Worm (Caenorhabditis elegans) whole organism, L1 larva: ENCODE results near the gene nhr-286.

Experiments
- F16B12.6 ChIP-seq: fragments of 150-350 bp; optimal IDR thresholded peaks from 2 replicates; lab custom pipeline; 2014; ENCODE audit warnings: missing biosample characterization, missing genetic modification characterization
- aha-1 ChIP-seq: fragments of 150-350 bp; optimal IDR thresholded peaks from 2 replicates; lab custom pipeline; 2014; ENCODE audit warnings: missing biosample characterization, missing genetic modification characterization
- aly-2 ChIP-seq: fragments of 150-350 bp; optimal IDR thresholded peaks from 2 replicates; lab custom pipeline; 2014; ENCODE audit warnings: missing biosample characterization, missing genetic modification characterization
- blmp-1 ChIP-seq: fragments of 150-350 bp; optimal IDR thresholded peaks from 2 replicates; lab custom pipeline; 2014; ENCODE audit warnings: missing biosample characterization, missing genetic modification characterization
- ceh-82 ChIP-seq, 3 experiments: fragments of 150-350 bp in 1 of 3; sonication (generic microtip) in 2 of 3; optimal IDR thresholded peaks; 2 replicates each; lab custom pipeline; 2014 to 2017; ENCODE audit warnings: missing biosample characterization in 3 of 3, missing genetic modification characterization in 3 of 3
- ceh-88 ChIP-seq: fragments of 200-800 bp; sonication (Bioruptor generic); IDR thresholded peaks from 2 replicates; pipeline ENCODE4 v1.3.6; 2022; ENCODE audit warnings: missing genetic modification characterization, missing compliant biosample characterization
- ces-1 ChIP-seq: fragments of 150-350 bp; optimal IDR thresholded peaks from 2 replicates; lab custom pipeline; 2014; ENCODE audit warnings: missing biosample characterization, missing genetic modification reagents, missing genetic modification characterization
- dsc-1 ChIP-seq: sonication (generic microtip); optimal IDR thresholded peaks from 2 replicates; lab custom pipeline; 2016; ENCODE audit warnings: mild to moderate bottlenecking, missing genetic modification characterization, missing compliant biosample characterization
- efl-1 ChIP-seq, 4 experiments: fragments of 150-350 bp; optimal IDR thresholded peaks in 3 of 4; peaks in 1 of 4; 1 replicate in 1 of 4; 2 replicates in 3 of 4; lab custom pipeline; 2014; ENCODE audit warnings: missing biosample characterization in 2 of 4, missing genetic modification characterization in 2 of 4, missing genetic modification reagents in 2 of 4
- efl-3 ChIP-seq: fragments of 200-800 bp; sonication (Bioruptor generic); optimal IDR thresholded peaks from 2 replicates; lab custom pipeline; 2018; ENCODE audit warnings: mild to moderate bottlenecking, missing genetic modification characterization, missing compliant biosample characterization
- elt-2 ChIP-seq: sonication (generic microtip); optimal IDR thresholded peaks from 2 replicates; lab custom pipeline; 2016; ENCODE audit warnings: missing genetic modification characterization, mild to moderate bottlenecking, inconsistent platforms, missing compliant biosample characterization, missing genetic modification reagents
- fkh-10 ChIP-seq: sonication (generic microtip); optimal IDR thresholded peaks from 2 replicates; lab custom pipeline; 2017; ENCODE audit warnings: missing biosample characterization, missing genetic modification reagents, missing genetic modification characterization
- fkh-8 ChIP-seq: sonication (generic microtip); optimal IDR thresholded peaks from 2 replicates; lab custom pipeline; 2016; ENCODE audit warnings: mild to moderate bottlenecking, missing genetic modification characterization, missing compliant biosample characterization
- hlh-17 ChIP-seq: fragments of 200-800 bp; sonication (Bioruptor generic); optimal IDR thresholded peaks from 2 replicates; lab custom pipeline; 2018; ENCODE audit warnings: missing genetic modification characterization, mild to moderate bottlenecking, missing compliant biosample characterization, moderate library complexity, borderline replicate concordance
- hlh-4 ChIP-seq: sonication (generic microtip); optimal IDR thresholded peaks from 2 replicates; lab custom pipeline; 2016; ENCODE audit warnings: mild to moderate bottlenecking, missing genetic modification characterization, missing compliant biosample characterization
- irx-1 ChIP-seq: sonication (generic microtip); optimal IDR thresholded peaks from 2 replicates; lab custom pipeline; 2016; ENCODE audit warnings: missing genetic modification characterization, missing compliant biosample characterization
- lin-14 ChIP-seq: fragments of 200-800 bp; sonication (Bioruptor generic); optimal IDR thresholded peaks from 2 replicates; lab custom pipeline; 2018; ENCODE audit warnings: mild to moderate bottlenecking, missing genetic modification characterization, moderate library complexity, missing compliant biosample characterization
- mdl-1 ChIP-seq, 2 experiments: fragments of 150-350 bp; optimal IDR thresholded peaks; 2 replicates each; lab custom pipeline; 2014 to 2017; ENCODE audit warnings: missing biosample characterization in 2 of 2, missing genetic modification characterization in 2 of 2, inconsistent platforms in 1 of 2
- nhr-11 ChIP-seq: fragments of 150-350 bp; optimal IDR thresholded peaks from 2 replicates; lab custom pipeline; 2014; ENCODE audit warnings: missing biosample characterization, missing genetic modification characterization
- nhr-20 ChIP-seq: sonication (generic microtip); optimal IDR thresholded peaks from 2 replicates; lab custom pipeline; 2016; ENCODE audit warnings: mild to moderate bottlenecking, missing genetic modification characterization, missing compliant biosample characterization
- nhr-47 ChIP-seq: sonication (generic microtip); optimal IDR thresholded peaks from 2 replicates; lab custom pipeline; 2016; ENCODE audit warnings: mild to moderate bottlenecking, missing genetic modification characterization, moderate library complexity, missing compliant biosample characterization
- nhr-71 ChIP-seq: sonication (generic microtip); optimal IDR thresholded peaks from 2 replicates; lab custom pipeline; 2016; ENCODE audit warnings: mild to moderate bottlenecking, missing genetic modification characterization, moderate library complexity, missing compliant biosample characterization
- nhr-85 ChIP-seq: sonication (generic microtip); peaks from one replicate; lab custom pipeline; 2016; ENCODE audit warnings: missing genetic modification characterization, inconsistent platforms, missing compliant biosample characterization
- pax-3 ChIP-seq: fragments of 200-800 bp; sonication (Bioruptor generic); optimal IDR thresholded peaks from 2 replicates; lab custom pipeline; 2018; ENCODE audit warnings: mild to moderate bottlenecking, missing genetic modification characterization, moderate library complexity, missing compliant biosample characterization
- pqm-1 ChIP-seq: sonication (generic microtip); optimal IDR thresholded peaks from 3 replicates; lab custom pipeline; 2017; ENCODE audit warnings: missing biosample characterization, missing genetic modification characterization
- rnt-1 ChIP-seq: sonication (generic microtip); optimal IDR thresholded peaks from 2 replicates; lab custom pipeline; 2016; ENCODE audit warnings: mild to moderate bottlenecking, missing genetic modification characterization, moderate library complexity, missing compliant biosample characterization
- snpc-4 ChIP-seq: fragments of 150-350 bp; optimal IDR thresholded peaks from 2 replicates; lab custom pipeline; 2014; ENCODE audit warnings: missing biosample characterization, missing genetic modification characterization
- snu-23 ChIP-seq: sonication (generic microtip); optimal IDR thresholded peaks from 2 replicates; lab custom pipeline; 2016; ENCODE audit warnings: missing genetic modification characterization, missing compliant biosample characterization
- swsn-7 ChIP-seq: sonication (generic microtip); optimal IDR thresholded peaks from 2 replicates; lab custom pipeline; 2016; ENCODE audit warnings: missing genetic modification characterization, missing compliant biosample characterization
- tlp-1 ChIP-seq: fragments of 150-350 bp; optimal IDR thresholded peaks from 2 replicates; lab custom pipeline; 2014; ENCODE audit warnings: missing biosample characterization, missing genetic modification characterization
- unc-86 ChIP-seq: sonication (generic microtip); optimal IDR thresholded peaks from 2 replicates; lab custom pipeline; 2016; ENCODE audit warnings: missing genetic modification characterization, missing compliant biosample characterization

Gene nhr-286

DNA sequence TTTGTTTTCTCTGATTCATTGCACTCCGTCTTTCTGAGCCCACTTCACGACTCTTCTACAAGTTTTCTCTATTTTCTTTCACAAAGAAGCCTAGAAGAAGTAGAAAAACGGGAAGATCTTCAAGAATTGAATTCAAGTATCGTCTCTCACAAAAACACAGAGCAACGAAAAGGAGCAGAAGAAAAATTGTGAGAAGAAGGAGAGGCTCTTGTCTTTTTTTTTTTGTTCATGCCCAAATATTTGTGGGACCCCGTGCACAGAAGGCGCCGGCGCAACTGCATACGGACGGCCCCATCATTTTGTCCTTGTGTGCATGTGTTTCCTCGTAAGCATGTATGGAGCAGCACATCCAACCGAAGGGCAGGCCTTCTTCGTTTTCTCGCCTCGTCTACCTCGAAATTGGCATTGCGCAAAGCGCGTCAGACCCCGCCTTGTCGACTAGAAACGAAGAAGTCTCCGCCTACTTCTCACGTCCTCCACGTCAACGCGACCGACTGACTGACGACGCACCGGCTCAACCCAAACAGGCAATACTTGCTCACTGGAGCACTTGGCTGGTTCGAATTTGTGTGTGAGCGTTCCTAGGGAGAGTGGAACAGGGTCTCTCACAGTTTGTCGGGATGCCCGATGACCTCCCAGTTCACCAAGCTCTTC lies 15.2 kb upstream of the nhr-286 start:
- TF ChIP-seq fkh-10 (peak; percentile 60), unc-86 (no peak), pqm-1 (tag; lab: Kevin White, UChicago) (no peak), lin-14 (peak; percentile 44), fkh-8 (no peak), rnt-1 (tag; lab: Kevin White, UChicago) (no peak)

DNA sequence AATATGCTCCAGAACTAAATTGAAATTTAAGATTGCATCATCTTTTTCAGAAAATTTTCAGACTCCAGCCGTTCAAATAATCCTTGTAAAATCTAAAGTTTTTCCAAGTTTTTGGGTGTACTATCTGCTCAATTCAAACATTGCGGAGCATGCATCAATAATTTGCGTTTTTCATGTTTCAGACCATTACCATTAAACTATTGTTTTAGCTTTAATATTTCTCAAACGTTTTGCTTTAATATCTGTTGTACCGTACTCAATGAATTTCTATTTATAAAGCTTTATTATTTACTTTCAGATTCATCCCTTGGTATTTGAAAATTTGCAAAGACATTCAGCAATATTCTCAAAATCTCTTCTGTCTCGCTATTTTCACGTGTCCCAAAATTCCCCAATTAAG lies 11.8 kb upstream of the nhr-286 start, which contains the start of gene odr-2:
Gene odr-2 (plus strand): TSS at position 301 of the 400 bp plus-strand sequence.
- no peak for TF ChIP-seq aly-2 (tag; lab: Kevin White, UChicago)
- no peak for TF ChIP-seq ces-1 (GFP tag; lab: Kevin White, UChicago)
- TF ChIP-seq ceh-82 (tag; optimal IDR thresholded peaks at IDR 0.05; lab: Kevin White, UChicago): no peak
- TF ChIP-seq blmp-1 (tag; lab: Kevin White, UChicago): no peak
- TF ChIP-seq F16B12.6 (tag; lab: Kevin White, UChicago): no peak
- TF ChIP-seq nhr-47 (tag; lab: Kevin White, UChicago): no peak
- no peak for TF ChIP-seq pax-3 (tag; lab: Kevin White, UChicago)
- TF ChIP-seq unc-86: no peak
- TF ChIP-seq snu-23 (GFP tag; lab: Kevin White, UChicago): no peak
- no peak for TF ChIP-seq ceh-88 (GFP tag; lab: Robert Waterston, UW)
- TF ChIP-seq efl-3 (GFP tag; lab: Kevin White, UChicago): no peak
- no peak for TF ChIP-seq hlh-17

- TF ChIP-seq nhr-11 (tag; lab: Kevin White, UChicago): no peak
- TF ChIP-seq nhr-71 (tag; lab: Kevin White, UChicago): no peak
- TF ChIP-seq snpc-4 (tag; lab: Kevin White, UChicago): no peak
- TF ChIP-seq efl-1 (optimal IDR thresholded peaks at IDR 0.05; lab: Kevin White, UChicago): no peak
- TF ChIP-seq efl-1 (GFP tag; optimal IDR thresholded peaks at IDR 0.05 in 1 of 2; lab: Kevin White, UChicago): peak in 1 of 2 experiments; percentile 6
Measured at ce11 chrV:7096811-7097210, 5.4 kb upstream of the nhr-286 start.

DNA sequence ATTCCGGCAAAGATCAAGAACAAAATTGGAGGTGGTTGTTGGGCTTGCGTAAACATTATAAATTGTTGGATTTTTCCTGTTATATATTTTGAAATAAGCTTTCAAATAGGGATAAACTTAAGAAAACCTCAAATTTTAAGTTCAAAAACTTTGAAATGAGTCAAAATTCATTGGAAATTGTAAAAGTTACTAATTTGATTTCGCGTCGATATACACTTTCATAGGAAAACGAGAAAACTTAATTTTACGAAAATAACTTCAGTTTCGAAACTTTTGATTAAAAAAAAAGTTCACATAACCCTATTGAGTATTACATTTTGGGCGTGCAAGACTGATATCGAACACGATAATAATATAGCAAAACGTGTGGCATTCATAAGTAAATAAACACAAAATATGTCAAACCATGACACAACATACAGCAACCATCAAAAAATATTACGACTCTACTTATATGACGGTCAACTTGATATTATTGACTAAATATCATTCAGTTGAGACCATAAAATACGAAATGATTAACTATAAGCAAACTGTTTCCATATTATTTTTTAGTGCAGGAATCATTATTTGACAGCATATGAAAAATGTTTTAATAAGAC lies 4.8 kb upstream of the nhr-286 start:
- TF ChIP-seq snpc-4 (tag; lab: Kevin White, UChicago) (no peak), efl-1 (optimal IDR thresholded peaks at IDR 0.05; lab: Kevin White, UChicago) (no peak), efl-1 (GFP tag; optimal IDR thresholded peaks at IDR 0.05 in 1 of 2; lab: Kevin White, UChicago) (peak in 1 of 2 experiments; percentile 91)
- TF ChIP-seq, all 84 proteins: peak for 1

ce11 chrV:7095254-7095990 lies 4.0 kb upstream of the nhr-286 start:
- no peak for TF ChIP-seq pax-3 (tag; lab: Kevin White, UChicago)
- TF ChIP-seq aha-1: no peak
- TF ChIP-seq irx-1 (tag; lab: Kevin White, UChicago): no peak
- peak; percentile 67 for TF ChIP-seq elt-2
- TF ChIP-seq dsc-1 (tag; lab: Kevin White, UChicago): peak; percentile 14
- peak; percentile 15 for TF ChIP-seq lin-14
- no peak for TF ChIP-seq tlp-1 (tag; lab: Kevin White, UChicago)
- peak; percentile 51 for TF ChIP-seq nhr-20
- peak; percentile 71 for TF ChIP-seq nhr-85
- no peak for TF ChIP-seq mdl-1 (tag; optimal IDR thresholded peaks at IDR 0.05; lab: Kevin White, UChicago)
- TF ChIP-seq nhr-71 (tag; lab: Kevin White, UChicago): peak; percentile 19
- no peak for TF ChIP-seq swsn-7 (tag; lab: Kevin White, UChicago)
- TF ChIP-seq fkh-10: no peak
- TF ChIP-seq hlh-4 (tag; lab: Kevin White, UChicago): no peak
- TF ChIP-seq, all 84 proteins: peak for 6
